Worm (Caenorhabditis elegans) whole organism, L3 larva: ENCODE results near the gene T16G12.12.
A peak's percentile ranks its signal among the peaks of the same experiment; 100 is the strongest.

ENCODE experiments used
- R02D3.7 ChIP-seq: fragments of 150-350 bp; optimal IDR thresholded peaks from 2 replicates; lab custom pipeline; 2014; ENCODE audit warnings: missing biosample characterization, missing genetic modification characterization
- ZK546.5 ChIP-seq: sonication (generic microtip); optimal IDR thresholded peaks from 2 replicates; lab custom pipeline; 2017; ENCODE audit warnings: missing biosample characterization, missing genetic modification characterization
- aly-2 ChIP-seq: fragments of 150-350 bp; optimal IDR thresholded peaks from 2 replicates; lab custom pipeline; 2014; ENCODE audit warnings: missing biosample characterization, missing genetic modification characterization
- ama-1 ChIP-seq: fragments of 150-350 bp; optimal IDR thresholded peaks from 2 replicates; lab custom pipeline; 2018
- ceh-16 ChIP-seq: sonication (generic microtip); optimal IDR thresholded peaks from 2 replicates; lab custom pipeline; 2017; ENCODE audit warnings: missing biosample characterization, missing genetic modification characterization
- ceh-28 ChIP-seq: fragments of 150-350 bp; optimal IDR thresholded peaks from 2 replicates; lab custom pipeline; 2014; ENCODE audit warnings: missing biosample characterization, missing genetic modification reagents, missing genetic modification characterization
- ceh-82 ChIP-seq: fragments of 150-350 bp; optimal IDR thresholded peaks from 2 replicates; lab custom pipeline; 2014; ENCODE audit warnings: missing biosample characterization, missing genetic modification characterization
- ceh-9 ChIP-seq: sonication (generic microtip); optimal IDR thresholded peaks from 2 replicates; lab custom pipeline; 2018; ENCODE audit warnings: missing biosample characterization, missing genetic modification characterization
- daf-12 ChIP-seq: fragments of 150-350 bp; optimal IDR thresholded peaks from 2 replicates; lab custom pipeline; 2014; ENCODE audit warnings: missing biosample characterization, missing genetic modification reagents, missing genetic modification characterization
- egl-27 ChIP-seq: sonication (generic microtip); optimal IDR thresholded peaks from 4 replicates; lab custom pipeline; 2017; ENCODE audit warnings: missing biosample characterization, missing genetic modification reagents, missing genetic modification characterization
- egl-5 ChIP-seq: fragments of 150-350 bp; optimal IDR thresholded peaks from 2 replicates; lab custom pipeline; 2017; ENCODE audit warnings: missing biosample characterization, missing genetic modification reagents, missing genetic modification characterization, inconsistent platforms
- elt-1 ChIP-seq: fragments of 150-350 bp; optimal IDR thresholded peaks from 2 replicates; lab custom pipeline; 2014; ENCODE audit warnings: missing biosample characterization, missing genetic modification characterization
- elt-2 ChIP-seq: sonication (generic microtip); optimal IDR thresholded peaks from 2 replicates; lab custom pipeline; 2016; ENCODE audit warnings: missing genetic modification reagents, mild to moderate bottlenecking, missing genetic modification characterization, missing compliant biosample characterization
- elt-3 ChIP-seq, 3 experiments: fragments of 150-350 bp in 1 of 3; sonication (generic microtip) in 2 of 3; optimal IDR thresholded peaks; 2 replicates in 2 of 3; 4 replicates in 1 of 3; lab custom pipeline; 2014 to 2017; ENCODE audit warnings: missing biosample characterization in 3 of 3, missing genetic modification characterization in 3 of 3
- eor-1 ChIP-seq, 2 experiments: fragments of 150-350 bp; optimal IDR thresholded peaks; 2 replicates each; lab custom pipeline; 2014 to 2018; ENCODE audit warnings: missing biosample characterization in 2 of 2, missing genetic modification characterization in 2 of 2
- fkh-10 ChIP-seq: sonication (generic microtip); optimal IDR thresholded peaks from 2 replicates; lab custom pipeline; 2017; ENCODE audit warnings: missing biosample characterization, missing genetic modification reagents, missing genetic modification characterization
- fkh-2 ChIP-seq: fragments of 150-350 bp; optimal IDR thresholded peaks from 2 replicates; lab custom pipeline; 2014; ENCODE audit warnings: missing biosample characterization, missing genetic modification reagents, missing genetic modification characterization
- fos-1 ChIP-seq: fragments of 150-350 bp; optimal IDR thresholded peaks from 2 replicates; lab custom pipeline; 2014; ENCODE audit warnings: missing biosample characterization, missing genetic modification characterization
- hmg-11 ChIP-seq: sonication (generic microtip); optimal IDR thresholded peaks from 2 replicates; lab custom pipeline; 2016; ENCODE audit warnings: missing genetic modification characterization, missing compliant biosample characterization
- jun-1 ChIP-seq: fragments of 150-350 bp; optimal IDR thresholded peaks from 2 replicates; lab custom pipeline; 2014; ENCODE audit warnings: missing biosample characterization, missing genetic modification reagents, missing genetic modification characterization
- lin-15B ChIP-seq: fragments of 150-350 bp; optimal IDR thresholded peaks from 2 replicates; lab custom pipeline; 2014; ENCODE audit warnings: missing biosample characterization, missing genetic modification characterization
- lin-39 ChIP-seq: fragments of 150-350 bp; optimal IDR thresholded peaks from 2 replicates; lab custom pipeline; 2018; ENCODE audit warnings: missing biosample characterization, missing genetic modification reagents, missing genetic modification characterization
- lsy-12 ChIP-seq: sonication (generic microtip); optimal IDR thresholded peaks from 2 replicates; lab custom pipeline; 2016; ENCODE audit warnings: mild to moderate bottlenecking, missing genetic modification characterization, missing compliant biosample characterization
- mdl-1 ChIP-seq: fragments of 150-350 bp; optimal IDR thresholded peaks from 2 replicates; lab custom pipeline; 2014; ENCODE audit warnings: missing biosample characterization, missing genetic modification characterization
- mml-1 ChIP-seq: fragments of 150-350 bp; sonication (generic microtip); optimal IDR thresholded peaks from 3 replicates; lab custom pipeline; 2014; ENCODE audit warnings: missing biosample characterization, missing genetic modification characterization
- nhr-11 ChIP-seq: fragments of 150-350 bp; optimal IDR thresholded peaks from 2 replicates; lab custom pipeline; 2014; ENCODE audit warnings: missing biosample characterization, missing genetic modification characterization
- nhr-12 ChIP-seq: fragments of 150-350 bp; optimal IDR thresholded peaks from 2 replicates; lab custom pipeline; 2014; ENCODE audit warnings: missing biosample characterization, missing genetic modification characterization
- nhr-25 ChIP-seq: sonication (generic microtip); optimal IDR thresholded peaks from 2 replicates; lab custom pipeline; 2017; ENCODE audit warnings: missing biosample characterization, missing genetic modification characterization
- nhr-43 ChIP-seq: sonication (generic microtip); optimal IDR thresholded peaks from 2 replicates; lab custom pipeline; 2016; ENCODE audit warnings: mild to moderate bottlenecking, missing genetic modification characterization, missing compliant biosample characterization; ENCODE audit not compliant: poor library complexity, severe bottlenecking
- nhr-67 ChIP-seq: fragments of 150-350 bp; optimal IDR thresholded peaks from 2 replicates; lab custom pipeline; 2014; ENCODE audit warnings: missing biosample characterization, missing genetic modification characterization
- nhr-76 ChIP-seq: fragments of 150-350 bp; sonication (generic microtip); optimal IDR thresholded peaks from 5 replicates; lab custom pipeline; 2014; ENCODE audit warnings: missing biosample characterization, missing genetic modification characterization
- nhr-77 ChIP-seq: fragments of 150-350 bp; optimal IDR thresholded peaks from 2 replicates; lab custom pipeline; 2014; ENCODE audit warnings: missing biosample characterization, missing genetic modification characterization
- pha-4 ChIP-seq: fragments of 150-350 bp; optimal IDR thresholded peaks from 2 replicates; lab custom pipeline; 2014; ENCODE audit warnings: missing biosample characterization, missing genetic modification reagents, missing genetic modification characterization
- pqm-1 ChIP-seq: fragments of 150-350 bp; optimal IDR thresholded peaks from 2 replicates; lab custom pipeline; 2017; ENCODE audit warnings: missing biosample characterization, missing genetic modification characterization, inconsistent platforms
- sea-2 ChIP-seq: fragments of 150-350 bp; sonication (generic microtip); optimal IDR thresholded peaks from 4 replicates; lab custom pipeline; 2014; ENCODE audit warnings: missing biosample characterization, missing genetic modification reagents, missing genetic modification characterization
- skn-1 ChIP-seq: fragments of 150-350 bp; optimal IDR thresholded peaks from 2 replicates; lab custom pipeline; 2014; ENCODE audit warnings: missing biosample characterization, missing genetic modification characterization
- snpc-4 ChIP-seq: fragments of 150-350 bp; optimal IDR thresholded peaks from 2 replicates; lab custom pipeline; 2014; ENCODE audit warnings: missing biosample characterization, missing genetic modification characterization
- tbx-2 ChIP-seq: sonication (generic microtip); optimal IDR thresholded peaks from 2 replicates; lab custom pipeline; 2016; ENCODE audit warnings: mild to moderate bottlenecking, missing genetic modification characterization, missing compliant biosample characterization
- unc-39 ChIP-seq: sonication (generic microtip); optimal IDR thresholded peaks from 4 replicates; lab custom pipeline; 2017; ENCODE audit warnings: missing biosample characterization, missing genetic modification characterization
- unc-62 ChIP-seq: fragments of 150-350 bp; sonication (generic microtip); optimal IDR thresholded peaks from 4 replicates; lab custom pipeline; 2014; ENCODE audit warnings: missing biosample characterization, missing genetic modification reagents, missing genetic modification characterization
- zag-1 ChIP-seq: fragments of 150-350 bp; optimal IDR thresholded peaks from 2 replicates; lab custom pipeline; 2014; ENCODE audit warnings: missing biosample characterization, missing genetic modification characterization
- ztf-11 ChIP-seq: fragments of 150-350 bp; optimal IDR thresholded peaks from 2 replicates; lab custom pipeline; 2014; ENCODE audit warnings: missing biosample characterization, missing genetic modification characterization
- ztf-4 ChIP-seq: fragments of 150-350 bp; optimal IDR thresholded peaks from 2 replicates; lab custom pipeline; 2014; ENCODE audit warnings: missing biosample characterization, missing genetic modification characterization

Gene T16G12.12

ce11 chrIII:10060573-10060972, 7.2 kb downstream of the T16G12.12 start, which contains the start of gene T16G12.13:
Gene T16G12.13 (plus strand): TSS chrIII:10060865.
- TF ChIP-seq ceh-82 (no peak), ceh-9 (no peak), ZK546.5 (tag; lab: Kevin White, UChicago) (no peak), mdl-1 (no peak), snpc-4 (tag; lab: Kevin White, UChicago) (no peak), zag-1 (tag; lab: Kevin White, UChicago) (no peak), ceh-28 (tag; lab: Kevin White, UChicago) (no peak), nhr-11 (no peak), jun-1 (no peak), pha-4 (tag; lab: Kevin White, UChicago) (no peak), elt-3 (tag; optimal IDR thresholded peaks at IDR 0.05; lab: Kevin White, UChicago) (no peak), mml-1 (tag; lab: Kevin White, UChicago) (no peak), elt-1 (no peak), lin-15B (tag; lab: Kevin White, UChicago) (no peak), pqm-1 (tag; lab: Kevin White, UChicago) (no peak), ama-1 (no peak)

ce11 chrIII:10064140-10064539, 10.7 kb downstream of the T16G12.12 start, which contains the start of gene ekl-6:
Gene ekl-6 (plus strand): TSS chrIII:10064404.
- TF ChIP-seq nhr-12 (tag; lab: Kevin White, UChicago): no peak
- no peak for TF ChIP-seq ama-1
- no peak for TF ChIP-seq eor-1 (tag; optimal IDR thresholded peaks at IDR 0.05; lab: Kevin White, UChicago)
- TF ChIP-seq lin-15B (tag; lab: Kevin White, UChicago): peak; percentile 48
- TF ChIP-seq R02D3.7 (tag; lab: Kevin White, UChicago): no peak
- no peak for TF ChIP-seq sea-2
- no peak for TF ChIP-seq nhr-25 (tag; lab: Kevin White, UChicago)
- no peak for TF ChIP-seq mdl-1
- no peak for TF ChIP-seq jun-1
- peak; percentile 79 for TF ChIP-seq nhr-43
- no peak for TF ChIP-seq nhr-67 (tag; lab: Kevin White, UChicago)
- no peak for TF ChIP-seq daf-12 (tag; lab: Kevin White, UChicago)
- TF ChIP-seq ZK546.5 (tag; lab: Kevin White, UChicago): no peak
- TF ChIP-seq zag-1 (tag; lab: Kevin White, UChicago): no peak
- TF ChIP-seq pqm-1 (tag; lab: Kevin White, UChicago): no peak
- TF ChIP-seq skn-1: no peak
- TF ChIP-seq nhr-11: no peak
- no peak for TF ChIP-seq ceh-9
- TF ChIP-seq hmg-11: peak; percentile 65
- TF ChIP-seq egl-27 (tag; lab: Kevin White, UChicago): no peak
- no peak for TF ChIP-seq unc-62 (GFP tag; lab: Kevin White, UChicago)
- TF ChIP-seq ceh-82: no peak
- TF ChIP-seq nhr-76 (tag; lab: Kevin White, UChicago): no peak
- TF ChIP-seq egl-5 (tag; lab: Kevin White, UChicago): no peak
- peak; percentile 22 for TF ChIP-seq lsy-12 (tag; lab: Kevin White, UChicago)
- no peak for TF ChIP-seq lin-39 (tag; lab: Kevin White, UChicago)
- no peak for TF ChIP-seq nhr-77 (tag; lab: Kevin White, UChicago)
- TF ChIP-seq fkh-2 (tag; lab: Kevin White, UChicago): no peak
- no peak for TF ChIP-seq fkh-10 (GFP tag; lab: Kevin White, UChicago)
- peak; percentile 12 for TF ChIP-seq snpc-4 (tag; lab: Kevin White, UChicago)
- no peak for TF ChIP-seq aly-2
- no peak for TF ChIP-seq unc-39 (tag; lab: Kevin White, UChicago)
- TF ChIP-seq ztf-11 (tag; lab: Kevin White, UChicago): no peak
- TF ChIP-seq elt-2 (tag; lab: Kevin White, UChicago): no peak
- no peak for TF ChIP-seq tbx-2 (tag; lab: Kevin White, UChicago)
- no peak for TF ChIP-seq elt-1
- TF ChIP-seq elt-3 (tag; optimal IDR thresholded peaks at IDR 0.05; lab: Kevin White, UChicago): no peak
- TF ChIP-seq ztf-4 (tag; lab: Kevin White, UChicago): no peak
- TF ChIP-seq fos-1 (tag; lab: Kevin White, UChicago): no peak
- TF ChIP-seq ceh-16: no peak
- no peak for TF ChIP-seq pha-4 (tag; lab: Kevin White, UChicago)
- TF ChIP-seq, all 47 proteins: peak for 5
